Worm (Caenorhabditis elegans) whole organism, midembryonic: Measurements from ENCODE around the gene D1086.1.

Experiments used
- T22C8.4 ChIP-seq: fragments of 200-800 bp; sonication (Bioruptor generic); IDR thresholded peaks from 2 replicates; pipeline ENCODE4 v1.3.6; 2022; ENCODE audit warnings: missing genetic modification characterization, missing compliant biosample characterization
- cog-1 ChIP-seq: sonication (generic microtip); optimal IDR thresholded peaks from 2 replicates; lab custom pipeline; 2016; ENCODE audit warnings: missing genetic modification characterization, missing compliant biosample characterization
- flt-1 ChIP-seq: fragments of 200-800 bp; sonication (Bioruptor generic); IDR thresholded peaks from 2 replicates; pipeline ENCODE4 v1.3.6; 2022; ENCODE audit warnings: missing genetic modification characterization, missing compliant biosample characterization
- klf-2 ChIP-seq: fragments of 200-800 bp; sonication (Bioruptor generic); conservative IDR thresholded peaks from 2 replicates; pipeline ENCODE4 v1.3.6; 2022; ENCODE audit warnings: missing genetic modification reagents, missing genetic modification characterization, missing compliant biosample characterization
- med-1 ChIP-seq: sonication (generic microtip); optimal IDR thresholded peaks from 2 replicates; lab custom pipeline; 2017; ENCODE audit warnings: missing genetic modification characterization, mild to moderate bottlenecking, missing compliant biosample characterization, antibody characterized with exemption, missing genetic modification reagents; ENCODE audit not compliant: insufficient read depth
- ref-1 ChIP-seq: fragments of 200-800 bp; sonication (Bioruptor generic); conservative IDR thresholded peaks from 2 replicates; pipeline ENCODE4 v1.3.6; 2022; ENCODE audit warnings: missing genetic modification reagents, missing genetic modification characterization, missing compliant biosample characterization
- tab-1 ChIP-seq: fragments of 200-800 bp; sonication (Bioruptor generic); IDR thresholded peaks from 2 replicates; pipeline ENCODE4 v1.3.6; 2022; ENCODE audit warnings: missing genetic modification characterization, missing compliant biosample characterization
- ztf-23 ChIP-seq: fragments of 200-800 bp; sonication (Bioruptor generic); IDR thresholded peaks from 2 replicates; pipeline ENCODE4 v1.3.6; 2022; ENCODE audit warnings: missing genetic modification reagents, missing genetic modification characterization, missing compliant biosample characterization
- ztf-29 ChIP-seq: fragments of 200-800 bp; sonication (Bioruptor generic); IDR thresholded peaks from 2 replicates; pipeline ENCODE4 v1.3.6; 2022; ENCODE audit warnings: missing genetic modification reagents, missing genetic modification characterization, missing compliant biosample characterization

The D1086.1 gene

ce11 chrV:14082453-14082852 is 16.2 kb upstream of the D1086.1 start, which contains the start of gene D1086.10:
Gene D1086.10, plus strand, starts transcription at chrV:14082753.
- TF ChIP-seq ztf-29 (GFP tag; lab: Robert Waterston, UW): no peak
- TF ChIP-seq med-1 (GFP tag; lab: Kevin White, UChicago): no peak
- no peak for TF ChIP-seq ztf-23
- no peak for TF ChIP-seq flt-1
- TF ChIP-seq cog-1 (tag; lab: Kevin White, UChicago): no peak
- no peak for TF ChIP-seq klf-2
- TF ChIP-seq T22C8.4 (GFP tag; lab: Robert Waterston, UW): no peak

ce11 chrV:14083970-14084369 is 14.7 kb upstream of the D1086.1 start, which contains the start of gene D1086.7:
Gene D1086.7, plus strand, starts transcription at chrV:14084270.
- TF ChIP-seq med-1 (GFP tag; lab: Kevin White, UChicago) (no peak), flt-1 (no peak), ref-1 (GFP tag; lab: Robert Waterston, UW) (no peak)

- TF ChIP-seq tab-1 (no peak), ztf-29 (GFP tag; lab: Robert Waterston, UW) (no peak), T22C8.4 (GFP tag; lab: Robert Waterston, UW) (no peak), med-1 (GFP tag; lab: Kevin White, UChicago) (no peak), flt-1 (no peak), klf-2 (no peak), ztf-23 (no peak), ref-1 (GFP tag; lab: Robert Waterston, UW) (no peak), cog-1 (tag; lab: Kevin White, UChicago) (no peak)
Observed at ce11 chrV:14085589-14085988, 13.1 kb upstream of the D1086.1 start, which contains the start of gene D1086.18. Gene D1086.18, plus strand, starts transcription at chrV:14085889.

- TF ChIP-seq tab-1 (no peak), klf-2 (no peak), flt-1 (no peak), ztf-29 (GFP tag; lab: Robert Waterston, UW) (no peak), ref-1 (GFP tag; lab: Robert Waterston, UW) (no peak), T22C8.4 (GFP tag; lab: Robert Waterston, UW) (no peak), med-1 (GFP tag; lab: Kevin White, UChicago) (no peak), cog-1 (tag; lab: Kevin White, UChicago) (no peak), ztf-23 (no peak)
Observed at ce11 chrV:14088051-14088450, 10.6 kb upstream of the D1086.1 start, which contains the start of gene D1086.19. Gene D1086.19, plus strand, starts transcription at chrV:14088351.

- TF ChIP-seq T22C8.4 (GFP tag; lab: Robert Waterston, UW) (no peak), med-1 (GFP tag; lab: Kevin White, UChicago) (no peak), ref-1 (GFP tag; lab: Robert Waterston, UW) (no peak), tab-1 (no peak)
Observed at ce11 chrV:14090309-14090967, 8.2 kb upstream of the D1086.1 start, which contains the start of the genes D1086.5 and him-5. Gene D1086.5, minus strand, starts transcription at chrV:14090359. Gene him-5, plus strand, starts transcription at chrV:14090426.

- TF ChIP-seq med-1 (GFP tag; lab: Kevin White, UChicago) (no peak), ztf-23 (no peak), tab-1 (no peak), T22C8.4 (GFP tag; lab: Robert Waterston, UW) (no peak), ztf-29 (GFP tag; lab: Robert Waterston, UW) (no peak), flt-1 (no peak), klf-2 (no peak), ref-1 (GFP tag; lab: Robert Waterston, UW) (no peak), cog-1 (tag; lab: Kevin White, UChicago) (no peak)
Observed at ce11 chrV:14092403-14092802, 6.3 kb upstream of the D1086.1 start, which contains the start of gene D1086.3. Gene D1086.3, plus strand, starts transcription at chrV:14092792.

ce11 chrV:14093805-14094204 is 4.9 kb upstream of the D1086.1 start, which contains the start of gene D1086.8:
Gene D1086.8, plus strand, starts transcription at chrV:14094105.
- TF ChIP-seq ref-1 (GFP tag; lab: Robert Waterston, UW): no peak
- no peak for TF ChIP-seq ztf-29 (GFP tag; lab: Robert Waterston, UW)
- TF ChIP-seq tab-1: no peak

- no peak for TF ChIP-seq T22C8.4 (GFP tag; lab: Robert Waterston, UW)
- TF ChIP-seq ref-1 (GFP tag; lab: Robert Waterston, UW): no peak
- no peak for TF ChIP-seq ztf-23
- no peak for TF ChIP-seq med-1 (GFP tag; lab: Kevin White, UChicago)
- TF ChIP-seq ztf-29 (GFP tag; lab: Robert Waterston, UW): no peak
- TF ChIP-seq klf-2: no peak
- no peak for TF ChIP-seq tab-1
- no peak for TF ChIP-seq cog-1 (tag; lab: Kevin White, UChicago)
- no peak for TF ChIP-seq flt-1
Observed at ce11 chrV:14094546-14094945, 4.1 kb upstream of the D1086.1 start.

- TF ChIP-seq ztf-29 (GFP tag; lab: Robert Waterston, UW) (no peak), med-1 (GFP tag; lab: Kevin White, UChicago) (no peak), klf-2 (no peak), T22C8.4 (GFP tag; lab: Robert Waterston, UW) (no peak), cog-1 (tag; lab: Kevin White, UChicago) (no peak), ref-1 (GFP tag; lab: Robert Waterston, UW) (no peak), flt-1 (no peak), tab-1 (no peak), ztf-23 (no peak)
Observed at ce11 chrV:14094953-14095352, 3.7 kb upstream of the D1086.1 start.

- TF ChIP-seq klf-2 (no peak), flt-1 (no peak), T22C8.4 (GFP tag; lab: Robert Waterston, UW) (no peak), tab-1 (no peak), ztf-23 (no peak), ref-1 (GFP tag; lab: Robert Waterston, UW) (no peak), cog-1 (tag; lab: Kevin White, UChicago) (no peak), med-1 (GFP tag; lab: Kevin White, UChicago) (no peak), ztf-29 (GFP tag; lab: Robert Waterston, UW) (no peak)
Observed at ce11 chrV:14097358-14097757, 1.3 kb upstream of the D1086.1 start.
